Worm (Caenorhabditis elegans) whole organism, late embryonic: ENCODE measurements around the gene pyc-1.
A peak's percentile ranks its signal among the peaks of the same experiment; 100 is the strongest.

Source experiments
- C08G9.2 ChIP-seq: sonication (generic microtip); optimal IDR thresholded peaks from 2 replicates; lab custom pipeline; 2016; ENCODE audit warnings: mild to moderate bottlenecking, missing genetic modification characterization, moderate library complexity, missing compliant biosample characterization
- F13H6.1 ChIP-seq: sonication (generic microtip); optimal IDR thresholded peaks from 2 replicates; lab custom pipeline; 2016; ENCODE audit warnings: missing genetic modification characterization, missing compliant biosample characterization
- T23F11.4 ChIP-seq: fragments of 200-800 bp; sonication (Bioruptor generic); optimal IDR thresholded peaks from 2 replicates; lab custom pipeline; 2018; ENCODE audit warnings: mild to moderate bottlenecking, missing genetic modification characterization, missing compliant biosample characterization
- Y22D7AL.16 ChIP-seq: sonication (generic microtip); optimal IDR thresholded peaks from 2 replicates; lab custom pipeline; 2016; ENCODE audit warnings: missing genetic modification characterization, missing compliant biosample characterization
- ahr-1 ChIP-seq: sonication (generic microtip); optimal IDR thresholded peaks from 2 replicates; lab custom pipeline; 2016; ENCODE audit warnings: missing genetic modification characterization, missing compliant biosample characterization
- ama-1 ChIP-seq: fragments of 150-350 bp; optimal IDR thresholded peaks from 2 replicates; lab custom pipeline; 2014
- ceh-14 ChIP-seq: sonication (generic microtip); optimal IDR thresholded peaks from 2 replicates; lab custom pipeline; 2016; ENCODE audit warnings: missing genotype, missing genetic modification characterization, missing compliant biosample characterization
- ceh-18 ChIP-seq: sonication (generic microtip); optimal IDR thresholded peaks from 2 replicates; lab custom pipeline; 2016; ENCODE audit warnings: missing genetic modification characterization, missing compliant biosample characterization
- ceh-19 ChIP-seq: fragments of 200-800 bp; sonication (Bioruptor generic); optimal IDR thresholded peaks from 2 replicates; lab custom pipeline; 2018; ENCODE audit warnings: mild to moderate bottlenecking, missing genetic modification characterization, missing compliant biosample characterization
- ceh-22 ChIP-seq: sonication (generic microtip); optimal IDR thresholded peaks from 2 replicates; lab custom pipeline; 2017; ENCODE audit warnings: missing biosample characterization, missing genetic modification characterization
- ceh-24 ChIP-seq: sonication (generic microtip); optimal IDR thresholded peaks from 2 replicates; lab custom pipeline; 2016; ENCODE audit warnings: mild to moderate bottlenecking, missing genetic modification characterization, missing compliant biosample characterization
- ceh-48 ChIP-seq: sonication (generic microtip); optimal IDR thresholded peaks from 2 replicates; lab custom pipeline; 2016; ENCODE audit warnings: missing genetic modification characterization, inconsistent platforms, missing compliant biosample characterization
- che-1 ChIP-seq: sonication (generic microtip); optimal IDR thresholded peaks from 2 replicates; lab custom pipeline; 2016; ENCODE audit warnings: mild to moderate bottlenecking, missing genetic modification characterization, missing compliant biosample characterization
- elt-2 ChIP-seq: sonication (generic microtip); optimal IDR thresholded peaks from 2 replicates; lab custom pipeline; 2016; ENCODE audit warnings: missing genetic modification reagents, missing genetic modification characterization, missing compliant biosample characterization
- eyg-1 ChIP-seq: sonication (generic microtip); optimal IDR thresholded peaks from 2 replicates; lab custom pipeline; 2016; ENCODE audit warnings: missing genotype, missing genetic modification characterization, missing compliant biosample characterization
- fkh-10 ChIP-seq: fragments of 150-350 bp; optimal IDR thresholded peaks from 2 replicates; lab custom pipeline; 2014; ENCODE audit warnings: missing biosample characterization, missing genetic modification reagents, missing genetic modification characterization
- hlh-13 ChIP-seq: fragments of 200-800 bp; sonication (Bioruptor generic); optimal IDR thresholded peaks from 2 replicates; lab custom pipeline; 2018; ENCODE audit warnings: mild to moderate bottlenecking, missing genetic modification characterization, missing compliant biosample characterization
- hlh-30 ChIP-seq: sonication (generic microtip); optimal IDR thresholded peaks from 2 replicates; lab custom pipeline; 2017; ENCODE audit warnings: antibody characterized with exemption, missing genetic modification characterization, missing compliant biosample characterization; ENCODE audit not compliant: insufficient read depth
- hlh-6 ChIP-seq: sonication (generic microtip); optimal IDR thresholded peaks from 2 replicates; lab custom pipeline; 2016; ENCODE audit warnings: missing genotype, missing genetic modification characterization, missing compliant biosample characterization
- madf-2 ChIP-seq: sonication (generic microtip); optimal IDR thresholded peaks from 2 replicates; lab custom pipeline; 2017; ENCODE audit warnings: missing genetic modification characterization, missing compliant biosample characterization
- mec-3 ChIP-seq: sonication (generic microtip); optimal IDR thresholded peaks from 2 replicates; lab custom pipeline; 2016; ENCODE audit warnings: borderline replicate concordance, missing genetic modification characterization, missing compliant biosample characterization
- nfya-1 ChIP-seq: sonication (generic microtip); optimal IDR thresholded peaks from 2 replicates; lab custom pipeline; 2017; ENCODE audit warnings: missing genetic modification characterization, mild to moderate bottlenecking, missing compliant biosample characterization, antibody characterized with exemption, moderate library complexity
- npax-4 ChIP-seq: sonication (generic microtip); optimal IDR thresholded peaks from 2 replicates; lab custom pipeline; 2016; ENCODE audit warnings: missing genetic modification characterization, missing compliant biosample characterization
- odd-2 ChIP-seq: sonication (generic microtip); optimal IDR thresholded peaks from 2 replicates; lab custom pipeline; 2017; ENCODE audit warnings: antibody characterized with exemption, mild to moderate bottlenecking, missing genetic modification characterization, missing compliant biosample characterization
- pha-2 ChIP-seq: sonication (generic microtip); optimal IDR thresholded peaks from 2 replicates; lab custom pipeline; 2017; ENCODE audit warnings: mild to moderate bottlenecking, missing genetic modification characterization, missing compliant biosample characterization
- pqm-1 ChIP-seq: sonication (generic microtip); optimal IDR thresholded peaks from 2 replicates; lab custom pipeline; 2016; ENCODE audit warnings: missing genetic modification characterization, missing compliant biosample characterization
- ref-2 ChIP-seq: sonication (generic microtip); optimal IDR thresholded peaks from 2 replicates; lab custom pipeline; 2016; ENCODE audit warnings: missing genetic modification characterization, missing compliant biosample characterization
- rnt-1 ChIP-seq: sonication (generic microtip); optimal IDR thresholded peaks from 2 replicates; lab custom pipeline; 2016; ENCODE audit warnings: missing genetic modification characterization, missing compliant biosample characterization
- tbx-7 ChIP-seq: sonication (generic microtip); optimal IDR thresholded peaks from 2 replicates; lab custom pipeline; 2016; ENCODE audit warnings: missing genotype, missing genetic modification characterization, missing compliant biosample characterization
- unc-3 ChIP-seq, 2 experiments: fragments of 200-800 bp in 1 of 2; sonication (Bioruptor generic) in 1 of 2; sonication (generic microtip) in 1 of 2; conservative IDR thresholded peaks in 1 of 2; optimal IDR thresholded peaks in 1 of 2; 2 replicates each; pipeline versions ENCODE4 v1.3.6 to Lab custom; 2016 to 2022; ENCODE audit warnings: missing compliant biosample characterization in 2 of 2, missing genetic modification characterization in 2 of 2, missing genetic modification reagents in 1 of 2
- unc-42 ChIP-seq: sonication (generic microtip); optimal IDR thresholded peaks from 2 replicates; lab custom pipeline; 2016; ENCODE audit warnings: missing genotype, missing genetic modification characterization, missing compliant biosample characterization

pyc-1 gene

DNA sequence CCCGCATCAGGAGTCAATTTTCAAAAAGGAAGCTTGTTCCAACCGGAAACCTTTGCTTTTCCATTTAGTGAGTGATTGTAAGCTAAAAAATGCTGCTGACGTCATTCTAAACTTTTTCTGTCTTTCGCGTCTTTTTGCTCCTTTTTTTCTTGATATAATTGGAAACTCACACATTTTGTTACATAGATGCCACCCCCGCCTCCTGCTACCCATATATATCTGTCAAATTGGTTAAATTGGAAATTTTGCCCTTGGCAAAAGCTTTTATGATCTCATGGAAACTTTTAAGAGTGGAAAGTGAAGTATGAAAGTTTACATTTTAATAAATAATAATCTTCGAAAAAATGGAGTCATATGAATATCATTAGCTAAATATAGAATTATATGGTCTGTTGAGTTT is 12.4 kb downstream of the pyc-1 start (continued):
- TF ChIP-seq mec-3 (tag; lab: Kevin White, UChicago), result no peak

DNA sequence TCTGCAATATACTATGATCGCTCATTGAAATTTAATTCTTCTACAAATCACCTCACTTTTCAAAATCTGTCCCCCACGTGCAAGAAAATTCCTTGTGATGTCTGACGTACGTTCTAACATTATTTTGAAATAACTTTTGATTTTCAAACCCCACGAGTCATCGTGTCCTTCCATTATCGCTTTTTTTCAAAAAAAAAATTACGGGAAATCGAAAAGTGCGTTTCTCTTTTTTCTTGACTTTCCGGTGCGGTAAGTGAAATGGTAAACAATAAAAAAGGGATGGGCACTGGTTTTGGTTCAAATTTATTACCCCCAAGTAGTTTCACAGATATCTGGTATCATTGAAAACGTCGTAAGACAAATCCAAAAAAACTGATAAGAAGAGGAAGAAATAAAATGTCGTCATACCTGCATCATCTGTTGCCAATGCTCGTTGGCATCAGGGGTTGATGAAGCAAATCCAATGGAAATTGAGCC is 18.8 kb downstream of the pyc-1 start:
- no peak for TF ChIP-seq ref-2

DNA sequence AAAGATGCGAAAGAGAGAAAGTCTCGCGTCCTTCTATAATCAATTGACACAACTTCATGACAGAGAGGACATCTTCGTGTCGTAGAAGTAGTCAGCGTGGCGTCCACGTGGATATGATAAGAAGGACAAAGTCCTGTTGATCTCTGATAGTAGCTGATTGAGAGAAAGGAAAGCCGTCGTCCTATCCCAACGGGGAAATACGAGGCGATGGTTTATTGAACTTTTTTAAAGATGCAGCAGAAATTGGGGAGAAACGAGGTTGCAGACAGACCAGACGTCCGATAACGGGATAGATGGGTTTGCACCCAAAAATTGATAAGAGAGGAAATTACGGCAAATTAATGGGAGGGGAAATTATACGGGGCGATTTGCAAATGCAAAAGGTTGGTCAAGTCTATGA is 19.8 kb downstream of the pyc-1 start:
- TF ChIP-seq pha-2 (no peak), F13H6.1 (tag; lab: Kevin White, UChicago) (no peak), odd-2 (tag; lab: Kevin White, UChicago) (no peak), fkh-10 (no peak), elt-2 (tag; lab: Kevin White, UChicago) (no peak)

DNA sequence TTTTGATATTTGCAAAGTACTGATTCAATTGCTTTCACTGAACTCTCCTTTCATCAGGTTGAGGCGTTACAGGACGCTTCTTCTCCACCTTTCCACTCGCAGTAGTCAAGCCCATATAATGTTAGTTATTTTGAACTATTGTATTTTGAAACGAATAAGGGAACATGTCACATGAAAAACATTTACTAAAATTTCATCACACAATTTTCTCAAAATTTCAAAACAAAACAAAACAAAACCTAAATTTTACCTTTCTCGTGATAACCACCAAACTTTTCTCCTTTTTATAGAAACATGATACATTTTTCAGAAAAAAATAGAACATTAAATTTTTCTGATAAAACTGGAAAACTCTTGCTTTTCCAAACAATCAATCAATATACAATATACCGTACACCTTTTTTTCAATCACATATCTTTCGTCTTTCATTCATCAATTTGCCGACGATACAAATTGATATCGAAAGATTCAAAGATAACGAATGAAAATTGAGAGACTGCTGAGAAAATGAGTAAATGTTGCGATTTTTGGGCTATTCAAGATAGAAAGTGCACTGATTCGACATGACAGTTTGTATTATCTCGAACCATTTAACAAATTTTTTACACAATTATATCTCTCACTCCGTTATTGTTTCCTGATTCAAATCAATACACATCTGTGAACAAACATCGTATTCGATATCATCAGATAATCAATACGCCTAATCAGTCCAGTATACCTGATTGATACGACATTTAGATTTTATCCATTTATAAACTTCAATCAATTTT is 21.1 kb downstream of the pyc-1 start:
- TF ChIP-seq ahr-1 (tag; lab: Kevin White, UChicago) (no peak), madf-2 (tag; lab: Kevin White, UChicago) (no peak), elt-2 (tag; lab: Kevin White, UChicago) (peak; percentile 40), Y22D7AL.16 (tag; lab: Kevin White, UChicago) (no peak), che-1 (tag; lab: Kevin White, UChicago) (no peak), unc-42 (tag; lab: Kevin White, UChicago) (no peak)

DNA sequence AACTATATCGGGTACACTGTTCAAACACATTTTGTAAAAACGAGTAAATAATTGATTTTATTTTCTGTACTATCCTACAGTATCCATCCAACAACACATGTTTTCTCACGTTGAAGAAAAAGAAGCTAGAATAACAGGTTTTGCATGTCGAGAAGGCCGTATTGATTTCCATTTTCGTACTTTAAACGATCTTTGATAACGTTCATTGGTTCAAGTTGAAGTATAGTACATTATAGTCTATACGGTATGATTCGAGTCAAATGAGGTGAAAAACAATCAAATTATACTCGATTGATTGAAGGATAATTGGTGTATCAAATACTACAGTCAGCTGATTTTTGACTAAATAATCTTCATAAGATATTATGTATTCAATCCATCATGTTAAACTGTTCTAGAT is 21.8 kb downstream of the pyc-1 start:
- no peak for TF ChIP-seq ceh-48 (tag; lab: Kevin White, UChicago)
- TF ChIP-seq hlh-6, result no peak
- TF ChIP-seq unc-3 (GFP tag; conservative IDR thresholded peaks at IDR 0.05; lab: Robert Waterston, UW), result no peak
- no peak for TF ChIP-seq unc-3 (tag; optimal IDR thresholded peaks at IDR 0.05; lab: Kevin White, UChicago)
- TF ChIP-seq ceh-24 (tag; lab: Kevin White, UChicago), result no peak
- TF ChIP-seq ceh-14 (tag; lab: Kevin White, UChicago), result no peak
- no peak for TF ChIP-seq nfya-1 (tag; lab: Kevin White, UChicago)
- no peak for TF ChIP-seq madf-2 (tag; lab: Kevin White, UChicago)
- TF ChIP-seq ama-1 (lab: Kevin White, UChicago), result no peak

DNA sequence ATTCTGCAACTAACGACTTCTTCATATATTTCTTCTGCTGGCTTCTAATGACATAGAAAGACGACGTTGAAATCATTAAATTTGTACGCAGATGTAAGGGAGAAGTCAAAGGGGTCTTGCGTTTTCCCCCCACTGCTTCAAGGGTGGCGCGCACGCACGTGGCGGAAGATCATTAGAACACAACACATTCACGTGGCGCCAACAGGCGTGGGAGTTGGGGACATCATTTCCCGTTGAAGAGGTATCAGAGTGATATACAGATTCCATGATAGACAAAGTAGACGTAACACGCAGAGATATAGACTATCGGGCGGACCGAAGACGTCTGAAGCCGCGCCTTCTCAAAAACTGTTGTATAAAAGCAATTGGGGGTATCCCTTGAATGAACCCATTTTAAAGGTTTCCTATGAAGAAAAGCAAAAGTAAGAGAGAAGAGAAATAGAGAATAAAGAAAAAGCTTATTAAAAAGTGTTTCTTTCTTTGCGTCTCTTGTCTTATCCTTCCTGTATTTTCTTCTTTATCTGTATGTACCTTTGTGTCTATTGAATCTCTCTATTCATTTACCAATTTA is 23.0 kb downstream of the pyc-1 start:
- TF ChIP-seq ref-2 (peak; percentile 3), F13H6.1 (tag; lab: Kevin White, UChicago) (peak; percentile 27), ceh-22 (tag; lab: Kevin White, UChicago) (no peak), ceh-18 (tag; lab: Kevin White, UChicago) (peak; percentile 20), hlh-30 (tag; lab: Kevin White, UChicago) (no peak)

DNA sequence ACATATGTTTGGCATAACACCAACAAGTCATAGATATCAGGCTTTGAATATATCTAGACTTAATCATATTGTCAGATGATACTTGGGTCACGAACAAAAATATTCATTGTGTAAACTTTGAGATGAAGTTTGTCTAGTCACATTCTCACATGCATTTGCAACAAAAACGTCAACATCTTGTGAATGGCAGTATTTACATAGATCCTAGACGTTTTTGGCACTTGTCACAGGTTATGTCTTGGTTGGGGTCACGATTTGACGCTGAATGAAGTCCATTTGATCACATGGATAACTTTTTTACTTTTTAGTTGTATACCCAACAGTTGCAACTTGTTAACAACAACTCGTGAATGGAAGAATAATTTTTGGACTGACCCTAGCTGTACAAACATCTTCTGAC is 24.0 kb downstream of the pyc-1 start:
- TF ChIP-seq T23F11.4 (GFP tag; lab: Kevin White, UChicago) (no peak), che-1 (tag; lab: Kevin White, UChicago) (no peak), hlh-13 (GFP tag; lab: Kevin White, UChicago) (no peak), rnt-1 (tag; lab: Kevin White, UChicago) (no peak), ceh-48 (tag; lab: Kevin White, UChicago) (no peak), odd-2 (tag; lab: Kevin White, UChicago) (no peak), npax-4 (tag; lab: Kevin White, UChicago) (no peak), unc-3 (GFP tag; conservative IDR thresholded peaks at IDR 0.05; lab: Robert Waterston, UW) (no peak), unc-3 (tag; optimal IDR thresholded peaks at IDR 0.05; lab: Kevin White, UChicago) (no peak), pqm-1 (no peak), C08G9.2 (tag; lab: Kevin White, UChicago) (no peak), ref-2 (no peak), tbx-7 (tag; lab: Kevin White, UChicago) (no peak), eyg-1 (tag; lab: Kevin White, UChicago) (no peak), ceh-19 (GFP tag; lab: Kevin White, UChicago) (no peak)
